Worm (Caenorhabditis elegans): Measurements from ENCODE around the gene K08D8.5.

K08D8.5 gene

ce11 chrIV:12899392-12899791 lies 12.5 kb downstream of the K08D8.5 start, which contains the start of gene K08D8.9:
TSS of gene K08D8.9 (plus strand) at chrIV:12899692.
- TF ChIP-seq lim-6 (tag; optimal IDR thresholded peaks at IDR 0.05) (no peak), ceh-2 (tag; optimal IDR thresholded peaks at IDR 0.05) (no peak), ceh-22 (tag; optimal IDR thresholded peaks at IDR 0.05) (no peak), pqm-1 (tag; optimal IDR thresholded peaks at IDR 0.05) (no peak), ceh-6 (GFP tag; optimal IDR thresholded peaks at IDR 0.05) (no peak), unc-86 (tag; optimal IDR thresholded peaks at IDR 0.05) (no peak), ceh-48 (tag; optimal IDR thresholded peaks at IDR 0.05) (no peak), K09A11.1 (tag; optimal IDR thresholded peaks at IDR 0.05; ENCODE audit: insufficient read depth) (no peak), pha-2 (tag; optimal IDR thresholded peaks at IDR 0.05) (no peak), hlh-13 (GFP tag; optimal IDR thresholded peaks at IDR 0.05) (no peak), ceh-45 (GFP tag; IDR thresholded peaks at IDR 0.05) (no peak), gmeb-2 (tag; optimal IDR thresholded peaks at IDR 0.05) (no peak), ceh-14 (tag; optimal IDR thresholded peaks at IDR 0.05) (no peak)

- no peak for TF ChIP-seq pha-4 (tag; optimal IDR thresholded peaks at IDR 0.05)
- TF ChIP-seq mec-3 (tag; optimal IDR thresholded peaks at IDR 0.05; ENCODE audit: borderline replicate concordance), result no peak
- TF ChIP-seq hlh-8 (tag; optimal IDR thresholded peaks at IDR 0.05), result no peak
- no peak for TF ChIP-seq dve-1 (tag; optimal IDR thresholded peaks at IDR 0.05)
- no peak for TF ChIP-seq lim-6 (tag; optimal IDR thresholded peaks at IDR 0.05)
- no peak for TF ChIP-seq ceh-45 (GFP tag; IDR thresholded peaks at IDR 0.05)
- no peak for TF ChIP-seq hlh-13 (GFP tag; optimal IDR thresholded peaks at IDR 0.05)
- no peak for TF ChIP-seq ceh-48 (tag; optimal IDR thresholded peaks at IDR 0.05)
- TF ChIP-seq nfya-1 (tag; optimal IDR thresholded peaks at IDR 0.05), result no peak
- no peak for TF ChIP-seq ceh-22 (tag; optimal IDR thresholded peaks at IDR 0.05)
- no peak for TF ChIP-seq odd-2 (tag; optimal IDR thresholded peaks at IDR 0.05)
- no peak for TF ChIP-seq lin-11 (tag; optimal IDR thresholded peaks at IDR 0.05)
- no peak for TF ChIP-seq pros-1 (tag; optimal IDR thresholded peaks at IDR 0.05)
- no peak for TF ChIP-seq F13H6.1 (tag; optimal IDR thresholded peaks at IDR 0.05)
- no peak for TF ChIP-seq fkh-10 (GFP tag; optimal IDR thresholded peaks at IDR 0.05)
- TF ChIP-seq ceh-9 (tag; optimal IDR thresholded peaks at IDR 0.05), result no peak
These were observed 13.1 kb downstream of the K08D8.5 start for ce11 chrIV:12898823-12899222.

ce11 chrIV:12897146-12897545 lies 14.8 kb downstream of the K08D8.5 start:
- TF ChIP-seq dmd-4 (tag; optimal IDR thresholded peaks at IDR 0.05; ENCODE audit: borderline replicate concordance), result no peak
- no peak for TF ChIP-seq eyg-1 (tag; optimal IDR thresholded peaks at IDR 0.05)
- TF ChIP-seq pha-2 (tag; optimal IDR thresholded peaks at IDR 0.05), result no peak
- no peak for TF ChIP-seq K02D7.2 (tag; optimal IDR thresholded peaks at IDR 0.05)
- TF ChIP-seq zip-5 (tag; optimal IDR thresholded peaks at IDR 0.05), result no peak
- no peak for TF ChIP-seq ceh-48 (tag; optimal IDR thresholded peaks at IDR 0.05)
- no peak for TF ChIP-seq mec-3 (tag; optimal IDR thresholded peaks at IDR 0.05; ENCODE audit: borderline replicate concordance)

ce11 chrIV:12896371-12896882 lies 15.5 kb downstream of the K08D8.5 start, which contains the start of gene K08D8.7:
TSS of gene K08D8.7 (plus strand) at chrIV:12896832.
- TF ChIP-seq zip-5 (tag; optimal IDR thresholded peaks at IDR 0.05) (no peak), fkh-10 (GFP tag; optimal IDR thresholded peaks at IDR 0.05) (no peak), ceh-22 (tag; optimal IDR thresholded peaks at IDR 0.05) (no peak), dve-1 (tag; optimal IDR thresholded peaks at IDR 0.05) (no peak), ceh-19 (GFP tag; optimal IDR thresholded peaks at IDR 0.05) (no peak), K02D7.2 (tag; optimal IDR thresholded peaks at IDR 0.05) (no peak), K09A11.1 (tag; optimal IDR thresholded peaks at IDR 0.05; ENCODE audit: insufficient read depth) (no peak), rnt-1 (tag; optimal IDR thresholded peaks at IDR 0.05) (no peak), ceh-6 (GFP tag; optimal IDR thresholded peaks at IDR 0.05) (no peak), dmd-4 (tag; optimal IDR thresholded peaks at IDR 0.05; ENCODE audit: borderline replicate concordance) (no peak), sdc-2 (tag; optimal IDR thresholded peaks at IDR 0.05) (no peak)

ce11 chrIV:12894996-12895395 lies 16.9 kb downstream of the K08D8.5 start, which contains the start of gene K08D8.11:
TSS of gene K08D8.11 (plus strand) at chrIV:12895296.
- no peak for TF ChIP-seq ceh-2 (tag; optimal IDR thresholded peaks at IDR 0.05)
- TF ChIP-seq pax-1 (tag; optimal IDR thresholded peaks at IDR 0.05), result no peak
- TF ChIP-seq nhr-11 (tag; optimal IDR thresholded peaks at IDR 0.05), result no peak
- TF ChIP-seq ahr-1 (tag; optimal IDR thresholded peaks at IDR 0.05), result no peak
- no peak for TF ChIP-seq sox-2 (GFP tag; IDR thresholded peaks at IDR 0.05)
- no peak for TF ChIP-seq Y22D7AL.16 (tag; optimal IDR thresholded peaks at IDR 0.05)
- no peak for TF ChIP-seq ceh-19 (GFP tag; optimal IDR thresholded peaks at IDR 0.05)
- TF ChIP-seq pha-2 (tag; optimal IDR thresholded peaks at IDR 0.05), result no peak

Data from whole organism, late embryonic.